Fruit fly (Drosophila melanogaster): Measurements from ENCODE around the gene CG4511.

CG4511 gene

DNA sequence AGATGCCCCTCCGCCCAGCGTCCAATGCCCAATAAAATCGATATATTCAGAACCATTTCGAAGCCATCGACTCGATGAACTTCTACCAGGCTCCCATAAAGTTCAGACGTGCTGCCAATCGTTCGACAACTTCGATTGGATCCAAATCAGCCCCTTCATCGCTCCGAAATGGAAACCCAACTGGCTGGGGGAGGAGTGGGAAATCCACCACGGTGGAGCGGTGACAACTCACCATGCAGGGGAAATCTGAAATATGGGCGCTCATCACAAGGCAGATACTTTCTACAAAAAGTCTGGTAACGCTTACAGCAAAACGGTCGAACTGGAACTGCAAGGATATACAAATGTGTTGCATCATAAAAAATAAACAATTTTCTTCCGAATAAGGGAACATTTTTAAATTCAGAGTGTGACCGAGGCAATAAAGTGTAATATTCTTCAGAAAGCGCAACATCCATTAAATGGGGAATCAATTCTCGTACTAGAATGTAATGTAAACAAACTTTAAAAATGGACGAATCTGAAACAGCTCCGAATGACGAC, 2.0 kb upstream of the CG4511 start, which contains the start of gene CG4565 (continued):
- TF ChIP-seq CG4328 (GFP tag; optimal IDR thresholded peaks at IDR 0.05) (peak; percentile 28), sob (GFP tag; IDR thresholded peaks at IDR 0.05) (no peak), CG42726 (GFP tag; IDR thresholded peaks at IDR 0.05; ENCODE audit: partially characterized antibody) (0 out of 2 replicates have a peak, but pooled peaks have one; percentile 29), CG12071 (GFP tag; optimal IDR thresholded peaks at IDR 0.05) (no peak), CG31224 (GFP tag; IDR thresholded peaks at IDR 0.05) (peak; percentile 99), CG1529 (GFP tag; optimal IDR thresholded peaks at IDR 0.05) (no peak), CG30431 (GFP tag; optimal IDR thresholded peaks at IDR 0.05) (no peak), CG10979 (tag; optimal IDR thresholded peaks at IDR 0.05) (peak; percentile 13), danr (GFP tag; IDR thresholded peaks at IDR 0.05) (no peak), CG5953 (GFP tag; IDR thresholded peaks at IDR 0.05) (no peak), CG4854 (GFP tag; optimal IDR thresholded peaks at IDR 0.05) (no peak), Lhr (GFP tag; optimal IDR thresholded peaks at IDR 0.05) (peak; percentile 93), CG33213 (GFP tag; optimal IDR thresholded peaks at IDR 0.05) (no peak), pzg (GFP tag; optimal IDR thresholded peaks at IDR 0.05) (peak; percentile 45), CG1603 (tag; optimal IDR thresholded peaks at IDR 0.05) (peak; percentile 44), sr (GFP tag; IDR thresholded peaks at IDR 0.05) (no peak), zf30C (GFP tag; optimal IDR thresholded peaks at IDR 0.05) (peak; percentile 9), CG5180 (GFP tag; optimal IDR thresholded peaks at IDR 0.05) (peak; percentile 55), ind (GFP tag; optimal IDR thresholded peaks at IDR 0.05) (no peak), Doc3 (GFP tag; IDR thresholded peaks at IDR 0.05; ENCODE audit: partially characterized antibody) (no peak; the same call in 2 of the 3 replicates), CG31388 (GFP tag; optimal IDR thresholded peaks at IDR 0.05) (no peak), CG8290 (GFP tag; optimal IDR thresholded peaks at IDR 0.05) (peak; percentile 20), CG8290 (tag; optimal IDR thresholded peaks at IDR 0.05) (no peak), Nf-YB (GFP tag; optimal IDR thresholded peaks at IDR 0.05) (peak; percentile 79), CrebB (tag; optimal IDR thresholded peaks at IDR 0.05) (peak; percentile 1), E2f2 (GFP tag; IDR thresholded peaks at IDR 0.05) (peak; percentile 62), CG6791 (GFP tag; IDR thresholded peaks at IDR 0.05; ENCODE audit: partially characterized antibody) (peak; percentile 53; the same call in 1 of the 3 replicates), CG15514 (GFP tag; optimal IDR thresholded peaks at IDR 0.05) (peak; percentile 87), CG3281 (GFP tag; optimal IDR thresholded peaks at IDR 0.05) (peak; percentile 8), hkb (optimal IDR thresholded peaks at IDR 0.05) (no peak), hkb (GFP tag; IDR thresholded peaks at IDR 0.05) (0 out of 2 replicates have a peak, but pooled peaks have one; percentile 35), CG34224 (GFP tag; IDR thresholded peaks at IDR 0.05; ENCODE audit: partially characterized antibody) (peak; percentile 51; the same call in 1 of the 3 replicates), Stat92E (GFP tag; optimal IDR thresholded peaks at IDR 0.05) (peak in 1 of 3 experiments; percentile 36), Med (GFP tag) (peak; percentile 74), CG14860 (GFP tag; IDR thresholded peaks at IDR 0.05; ENCODE audit: partially characterized antibody) (peak; percentile 47; the same call in 1 of the 3 replicates), stwl (tag; optimal IDR thresholded peaks at IDR 0.05) (peak; percentile 76), Pdp1 (GFP tag; optimal IDR thresholded peaks at IDR 0.05) (peak in 1 of 2 experiments; percentile 82), Fer1 (GFP tag; optimal IDR thresholded peaks at IDR 0.05) (peak; percentile 42), cad (GFP tag; optimal IDR thresholded peaks at IDR 0.05) (no peak), crp (GFP tag; optimal IDR thresholded peaks at IDR 0.05) (peak in 1 of 2 experiments; percentile 60), kni (GFP tag; optimal IDR thresholded peaks at IDR 0.05) (peak; percentile 49), Trl (optimal IDR thresholded peaks at IDR 0.05) (no peak), Trl (GFP tag; optimal IDR thresholded peaks at IDR 0.05) (no peak), CTCF (GFP tag; optimal IDR thresholded peaks at IDR 0.05) (peak; percentile 16), YL-1 (GFP tag; optimal IDR thresholded peaks at IDR 0.05) (no peak), TFAM (GFP tag; optimal IDR thresholded peaks at IDR 0.05) (no peak), CG34376 (GFP tag; optimal IDR thresholded peaks at IDR 0.05) (peak; percentile 64), phol (tag; optimal IDR thresholded peaks at IDR 0.05) (peak; percentile 29), Hmr (GFP tag; optimal IDR thresholded peaks at IDR 0.05) (peak; percentile 31), CG6765 (GFP tag; optimal IDR thresholded peaks at IDR 0.05) (peak; percentile 25)

Measured in whole organism, embryonic.